Worm (Caenorhabditis elegans) whole organism, late embryonic: Measurements from ENCODE around the gene F54F2.6.

Source experiments
- T23F11.4 ChIP-seq: fragments of 200-800 bp; sonication (Bioruptor generic); optimal IDR thresholded peaks from 2 replicates; lab custom pipeline; 2018; ENCODE audit warnings: mild to moderate bottlenecking, missing genetic modification characterization, missing compliant biosample characterization
- Y22D7AL.16 ChIP-seq: sonication (generic microtip); optimal IDR thresholded peaks from 2 replicates; lab custom pipeline; 2016; ENCODE audit warnings: missing genetic modification characterization, missing compliant biosample characterization
- nhr-232 ChIP-seq: sonication (generic microtip); optimal IDR thresholded peaks from 2 replicates; lab custom pipeline; 2016; ENCODE audit warnings: missing genetic modification characterization, missing compliant biosample characterization
- pat-9 ChIP-seq: fragments of 200-800 bp; sonication (Bioruptor generic); optimal IDR thresholded peaks from 2 replicates; lab custom pipeline; 2018; ENCODE audit warnings: mild to moderate bottlenecking, missing genetic modification characterization, moderate library complexity, missing compliant biosample characterization
- unc-42 ChIP-seq: sonication (generic microtip); optimal IDR thresholded peaks from 2 replicates; lab custom pipeline; 2016; ENCODE audit warnings: missing genotype, missing genetic modification characterization, missing compliant biosample characterization

DNA sequence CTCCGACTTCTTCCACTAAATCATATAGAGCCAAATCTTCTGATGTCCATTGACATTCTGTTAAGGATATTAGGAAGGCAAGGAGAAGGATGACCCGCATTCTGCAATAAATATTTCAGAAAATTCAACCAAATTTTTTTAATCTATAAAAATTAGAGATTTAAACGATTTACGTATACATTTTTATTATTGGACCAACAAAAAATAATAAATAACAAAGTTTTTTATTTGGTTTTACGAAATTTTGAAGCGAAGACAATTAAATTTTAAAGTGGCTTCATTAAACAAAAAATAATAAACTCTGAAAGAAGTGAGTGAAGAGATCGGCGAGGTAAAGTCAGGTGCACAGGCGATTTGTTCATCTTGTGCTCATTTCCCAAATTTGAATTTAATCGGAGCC is 26.6 kb upstream of the F54F2.6 start, which contains the start of gene F54F2.9:
- TF ChIP-seq unc-42 (no peak), nhr-232 (no peak), pat-9 (tag; lab: Kevin White, UChicago) (no peak), T23F11.4 (GFP tag; lab: Kevin White, UChicago) (no peak), Y22D7AL.16 (tag; lab: Kevin White, UChicago) (no peak)
